Fruit fly (Drosophila melanogaster): Measurements from ENCODE around the gene pths.

pths gene

DNA sequence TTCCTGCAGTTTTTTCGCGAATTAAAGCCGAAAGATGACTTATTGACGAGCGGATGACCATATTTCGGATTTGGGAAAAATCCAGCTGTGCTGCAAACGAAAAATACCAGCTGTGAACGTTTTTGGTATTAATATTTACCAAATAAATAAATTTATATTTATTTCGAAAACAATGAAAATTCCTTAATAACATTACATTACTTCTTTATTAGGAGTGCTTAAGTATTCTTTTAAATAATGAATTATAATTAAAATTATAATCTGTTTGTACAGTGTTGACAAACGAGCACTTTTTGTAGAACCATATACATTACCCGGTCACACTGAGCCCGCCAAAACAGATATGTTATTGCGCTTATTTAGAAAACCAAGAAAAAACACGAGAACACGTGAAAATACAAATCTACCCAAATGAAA is 36.6 kb downstream of the pths start, which contains the start of the genes bur and Mcm10 (continued):
- TF ChIP-seq fu2 (GFP tag; optimal IDR thresholded peaks at IDR 0.05) (no peak), BEAF-32 (GFP tag; optimal IDR thresholded peaks at IDR 0.05) (peak; percentile 28), CG9932 (GFP tag; IDR thresholded peaks at IDR 0.05) (no peak), Ets97D (GFP tag; optimal IDR thresholded peaks at IDR 0.05) (peak; percentile 40), cato (GFP tag; optimal IDR thresholded peaks at IDR 0.05; ENCODE audit: borderline replicate concordance) (no peak), h (optimal IDR thresholded peaks at IDR 0.05) (no peak), dati (GFP tag; IDR thresholded peaks at IDR 0.05) (no peak), sna (GFP tag; IDR thresholded peaks at IDR 0.05; ENCODE audit: partially characterized antibody) (no peak), stwl (tag; optimal IDR thresholded peaks at IDR 0.05) (peak; percentile 68), nom (GFP tag; optimal IDR thresholded peaks at IDR 0.05) (no peak), CG12744 (GFP tag; optimal IDR thresholded peaks at IDR 0.05) (no peak), CG17568 (GFP tag; optimal IDR thresholded peaks at IDR 0.05) (no peak), CG30020 (tag; optimal IDR thresholded peaks at IDR 0.05) (peak; percentile 62), CG17829 (tag; optimal IDR thresholded peaks at IDR 0.05) (peak; percentile 46), caup (GFP tag; optimal IDR thresholded peaks at IDR 0.05; ENCODE audit: severe bottlenecking) (no peak), YL-1 (GFP tag; optimal IDR thresholded peaks at IDR 0.05) (peak; percentile 26), CG14710 (tag; optimal IDR thresholded peaks at IDR 0.05) (peak; percentile 78), CG13624 (GFP tag; optimal IDR thresholded peaks at IDR 0.05) (no peak), Xbp1 (GFP tag; optimal IDR thresholded peaks at IDR 0.05) (no peak), cas (GFP tag; IDR thresholded peaks at IDR 0.05) (no peak), Neu2 (GFP tag; optimal IDR thresholded peaks at IDR 0.05; ENCODE audit: borderline replicate concordance) (no peak), CG11398 (GFP tag; optimal IDR thresholded peaks at IDR 0.05) (no peak), CG8290 (GFP tag; optimal IDR thresholded peaks at IDR 0.05) (peak; percentile 60), CG8290 (tag; optimal IDR thresholded peaks at IDR 0.05) (no peak), trem (tag; optimal IDR thresholded peaks at IDR 0.05) (peak; percentile 83), danr (GFP tag; IDR thresholded peaks at IDR 0.05) (no peak), schlank (tag; optimal IDR thresholded peaks at IDR 0.05) (no peak), NK7.1 (GFP tag; optimal IDR thresholded peaks at IDR 0.05) (no peak), CG30403 (GFP tag; optimal IDR thresholded peaks at IDR 0.05) (peak; percentile 25), chinmo (GFP tag; IDR thresholded peaks at IDR 0.05; ENCODE audit: partially characterized antibody) (0 out of 4 replicates have a peak, but pooled peaks have one; percentile 7), row (GFP tag; IDR thresholded peaks at IDR 0.05) (no peak), zen (tag; optimal IDR thresholded peaks at IDR 0.05) (peak; percentile 53), sens-2 (GFP tag; IDR thresholded peaks at IDR 0.05) (no peak), CG2712 (tag; optimal IDR thresholded peaks at IDR 0.05) (no peak), gfzf (GFP tag; optimal IDR thresholded peaks at IDR 0.05) (peak; percentile 69), Lpt (GFP tag; optimal IDR thresholded peaks at IDR 0.05) (no peak), Dp (GFP tag; optimal IDR thresholded peaks at IDR 0.05) (peak; percentile 87), Hr3 (GFP tag; optimal IDR thresholded peaks at IDR 0.05) (peak; percentile 13), usp (GFP tag; optimal IDR thresholded peaks at IDR 0.05) (no peak), knrl (GFP tag; IDR thresholded peaks at IDR 0.05; ENCODE audit: partially characterized antibody) (0 out of 3 replicates have a peak, but pooled peaks have one; percentile 15), Lhr (GFP tag; optimal IDR thresholded peaks at IDR 0.05) (peak; percentile 62), slbo (GFP tag; IDR thresholded peaks at IDR 0.05) (no peak), mld (GFP tag; IDR thresholded peaks at IDR 0.05; ENCODE audit: partially characterized antibody) (no peak), Elba2 (GFP tag; optimal IDR thresholded peaks at IDR 0.05) (peak; percentile 78), CG9876 (GFP tag; optimal IDR thresholded peaks at IDR 0.05) (no peak), pzg (GFP tag; optimal IDR thresholded peaks at IDR 0.05) (peak; percentile 59), CG11695 (GFP tag; IDR thresholded peaks at IDR 0.05) (no peak), sob (GFP tag; IDR thresholded peaks at IDR 0.05) (no peak), CG12104 (GFP tag; optimal IDR thresholded peaks at IDR 0.05) (peak; percentile 25), Mrtf (GFP tag; IDR thresholded peaks at IDR 0.05) (no peak), CG4617 (GFP tag; optimal IDR thresholded peaks at IDR 0.05; ENCODE audit: borderline replicate concordance) (peak; percentile 67), scrt (GFP tag; optimal IDR thresholded peaks at IDR 0.05) (no peak)
